Worm (Caenorhabditis elegans) whole organism, mixed stage, embryonic: ENCODE results near the gene trpp-1.

Experiments
- elt-3 ChIP-seq: fragments of 150-350 bp; optimal IDR thresholded peaks from 2 replicates; lab custom pipeline; 2014; ENCODE audit warnings: missing biosample characterization, missing genetic modification characterization
- nhr-12 ChIP-seq: fragments of 150-350 bp; optimal IDR thresholded peaks from 2 replicates; lab custom pipeline; 2014; ENCODE audit warnings: missing biosample characterization, missing genetic modification characterization
- nhr-28 ChIP-seq: fragments of 150-350 bp; optimal IDR thresholded peaks from 2 replicates; lab custom pipeline; 2014; ENCODE audit warnings: missing biosample characterization, missing genetic modification characterization
- snpc-4 ChIP-seq: fragments of 150-350 bp; optimal IDR thresholded peaks from 2 replicates; lab custom pipeline; 2014; ENCODE audit warnings: missing biosample characterization, missing genetic modification characterization
- sptf-1 ChIP-seq: sonication (generic microtip); optimal IDR thresholded peaks from 2 replicates; lab custom pipeline; 2017; ENCODE audit warnings: mild to moderate bottlenecking, missing genetic modification characterization, moderate library complexity, missing compliant biosample characterization
- tbx-8 ChIP-seq: fragments of 200-800 bp; sonication (Bioruptor generic); optimal IDR thresholded peaks from 2 replicates; lab custom pipeline; 2018; ENCODE audit warnings: mild to moderate bottlenecking, missing genetic modification characterization, moderate library complexity, missing compliant biosample characterization

- no peak for TF ChIP-seq nhr-28
- TF ChIP-seq snpc-4, result no peak
- no peak for TF ChIP-seq nhr-12
- no peak for TF ChIP-seq tbx-8 (GFP tag; lab: Kevin White, UChicago)
- no peak for TF ChIP-seq elt-3
- TF ChIP-seq sptf-1 (tag; lab: Kevin White, UChicago), result no peak
Measured at ce11 chrV:248636-249035, 47.2 kb downstream of the trpp-1 start.
